ENCODE assay signal across 1 fruit fly cellular context in genomic region chr3R:11949387-11950029, dm6.
TF ChIP-seq lines count a peak whose summit lies in the region.

Gene CG31211 (plus strand): TSS chr3R:11949680.

TF ChIP-seq in whole organism, embryonic, 481 proteins besides CTCF, POLR2A, EP300 and RAD21 (continued from another document):
- TF ChIP-seq Nf-YC (tag; optimal IDR thresholded peaks at IDR 0.05; lab: Kevin White, UChicago) (peak; percentile 7), Dek (tag; optimal IDR thresholded peaks at IDR 0.05; lab: Kevin White, UChicago) (peak; percentile 32), CG10366 (GFP tag; IDR thresholded peaks at IDR 0.05; lab: Robert Waterston, UW) (no peak), CG3281 (GFP tag; optimal IDR thresholded peaks at IDR 0.05; lab: Kevin White, UChicago) (peak; percentile 50), tio (GFP tag; optimal IDR thresholded peaks at IDR 0.05; lab: Kevin White, UChicago) (peak; percentile 27), CG6683 (GFP tag; optimal IDR thresholded peaks at IDR 0.05; lab: Kevin White, UChicago) (no peak), dati (GFP tag; IDR thresholded peaks at IDR 0.05; lab: Robert Waterston, UW) (no peak), Ets97D (GFP tag; optimal IDR thresholded peaks at IDR 0.05; lab: Kevin White, UChicago) (peak; percentile 41), Myb (GFP tag; optimal IDR thresholded peaks at IDR 0.05; lab: Kevin White, UChicago) (peak; percentile 65), CG2120 (GFP tag; optimal IDR thresholded peaks at IDR 0.05; lab: Kevin White, UChicago) (peak; percentile 10), CG9609 (GFP tag; optimal IDR thresholded peaks at IDR 0.05; lab: Kevin White, UChicago) (no peak), slbo (GFP tag; IDR thresholded peaks at IDR 0.05; lab: Robert Waterston, UW) (no peak), CG33557 (GFP tag; optimal IDR thresholded peaks at IDR 0.05; lab: Kevin White, UChicago) (no peak), CG1233 (GFP tag; optimal IDR thresholded peaks at IDR 0.05; lab: Kevin White, UChicago) (no peak), Adf1 (GFP tag; IDR thresholded peaks at IDR 0.05; lab: Robert Waterston, UW) (no peak), GATAe (GFP tag; conservative IDR thresholded peaks at IDR 0.05; lab: Robert Waterston, UW) (no peak), unc-4 (GFP tag; IDR thresholded peaks at IDR 0.05; lab: Robert Waterston, UW; ENCODE audit: partially characterized antibody) (no peak), pzg (GFP tag; optimal IDR thresholded peaks at IDR 0.05; lab: Kevin White, UChicago) (peak; percentile 2), Dp (GFP tag; optimal IDR thresholded peaks at IDR 0.05; lab: Kevin White, UChicago) (peak; percentile 54), CG12155 (GFP tag; optimal IDR thresholded peaks at IDR 0.05; lab: Kevin White, UChicago) (peak; percentile 10), CG12391 (tag; optimal IDR thresholded peaks at IDR 0.05; lab: Kevin White, UChicago) (peak; percentile 41), sens (GFP tag; lab: Kevin White, UChicago) (peak; percentile 69), gsb (GFP tag; IDR thresholded peaks at IDR 0.05; lab: Robert Waterston, UW) (no peak), CG8944 (GFP tag; optimal IDR thresholded peaks at IDR 0.05; lab: Kevin White, UChicago) (no peak), salm (tag; optimal IDR thresholded peaks at IDR 0.05; lab: Kevin White, UChicago) (no peak), Hmx (GFP tag; optimal IDR thresholded peaks at IDR 0.05; lab: Kevin White, UChicago) (no peak), CG6813 (GFP tag; optimal IDR thresholded peaks at IDR 0.05; lab: Kevin White, UChicago) (no peak), CG14965 (GFP tag; optimal IDR thresholded peaks at IDR 0.05; lab: Kevin White, UChicago; ENCODE audit: borderline replicate concordance) (no peak), wek (GFP tag; optimal IDR thresholded peaks at IDR 0.05; lab: Kevin White, UChicago) (no peak), Med (GFP tag; lab: Kevin White, UChicago) (peak; percentile 79), CG18764 (GFP tag; optimal IDR thresholded peaks at IDR 0.05; lab: Kevin White, UChicago) (no peak), Trl (optimal IDR thresholded peaks at IDR 0.05; lab: Kevin White, UChicago) (no peak), Trl (GFP tag; optimal IDR thresholded peaks at IDR 0.05; lab: Kevin White, UChicago) (no peak), CG12104 (GFP tag; optimal IDR thresholded peaks at IDR 0.05; lab: Kevin White, UChicago) (no peak), MESR4 (GFP tag; optimal IDR thresholded peaks at IDR 0.05; lab: Kevin White, UChicago) (peak; percentile 96), CG13424 (tag; optimal IDR thresholded peaks at IDR 0.05; lab: Kevin White, UChicago) (peak; percentile 14), Deaf1 (tag; optimal IDR thresholded peaks at IDR 0.05; lab: Kevin White, UChicago) (peak; percentile 23), lilli (GFP tag; optimal IDR thresholded peaks at IDR 0.05; lab: Kevin White, UChicago) (peak; percentile 43)
